Worm (Caenorhabditis elegans) whole organism, L4 larva: ENCODE results near the gene Y45G12C.1.
A peak's percentile ranks its signal among the peaks of the same experiment; 100 is the strongest.

Experiments
- daf-12 ChIP-seq: fragments of 150-350 bp; optimal IDR thresholded peaks from 2 replicates; lab custom pipeline; 2014; ENCODE audit warnings: missing biosample characterization, missing genetic modification reagents, missing genetic modification characterization
- egl-27 ChIP-seq: sonication (generic microtip); optimal IDR thresholded peaks from 3 replicates; lab custom pipeline; 2017; ENCODE audit warnings: missing biosample characterization, missing genetic modification reagents, missing genetic modification characterization
- lin-13 ChIP-seq: fragments of 150-350 bp; optimal IDR thresholded peaks from 2 replicates; lab custom pipeline; 2014; ENCODE audit warnings: missing biosample characterization, missing genetic modification reagents, missing genetic modification characterization
- lin-15B ChIP-seq: fragments of 150-350 bp; sonication (generic microtip); optimal IDR thresholded peaks from 3 replicates; lab custom pipeline; 2014; ENCODE audit warnings: missing biosample characterization, missing genetic modification characterization
- lin-39 ChIP-seq: fragments of 150-350 bp; optimal IDR thresholded peaks from 2 replicates; lab custom pipeline; 2014; ENCODE audit warnings: missing biosample characterization, missing genetic modification reagents, missing genetic modification characterization
- mxl-2 ChIP-seq: fragments of 200-800 bp; sonication (Bioruptor generic); conservative IDR thresholded peaks from 2 replicates; pipeline ENCODE4 v1.3.6; 2022; ENCODE audit warnings: missing genetic modification reagents, missing genetic modification characterization, missing compliant biosample characterization
- nhr-11 ChIP-seq: fragments of 150-350 bp; optimal IDR thresholded peaks from 2 replicates; lab custom pipeline; 2014; ENCODE audit warnings: missing biosample characterization, missing genetic modification characterization
- nhr-28 ChIP-seq: fragments of 150-350 bp; optimal IDR thresholded peaks from 2 replicates; lab custom pipeline; 2014; ENCODE audit warnings: missing biosample characterization, missing genetic modification characterization
- nhr-41 ChIP-seq: fragments of 200-800 bp; sonication (Bioruptor generic); IDR thresholded peaks from 2 replicates; pipeline ENCODE4 v1.3.6; 2022; ENCODE audit warnings: missing genetic modification reagents, missing genetic modification characterization, missing compliant biosample characterization
- nhr-76 ChIP-seq: fragments of 150-350 bp; optimal IDR thresholded peaks from 2 replicates; lab custom pipeline; 2014; ENCODE audit warnings: missing biosample characterization, missing genetic modification characterization
- saeg-2 ChIP-seq: fragments of 200-800 bp; sonication (Bioruptor generic); IDR thresholded peaks from 2 replicates; pipeline ENCODE4 v1.3.6; 2022; ENCODE audit warnings: missing genetic modification reagents, missing genetic modification characterization, missing compliant biosample characterization
- snpc-4 ChIP-seq: fragments of 150-350 bp; optimal IDR thresholded peaks from 2 replicates; lab custom pipeline; 2014; ENCODE audit warnings: missing biosample characterization, missing genetic modification characterization
- tag-97 ChIP-seq: fragments of 200-800 bp; sonication (Bioruptor generic); IDR thresholded peaks from 2 replicates; pipeline ENCODE4 v1.3.6; 2022; ENCODE audit warnings: missing genetic modification characterization, missing compliant biosample characterization

- TF ChIP-seq snpc-4 (no peak), mxl-2 (GFP tag; lab: Robert Waterston, UW) (no peak), lin-39 (tag; lab: Kevin White, UChicago) (no peak), nhr-76 (tag; lab: Kevin White, UChicago) (no peak), nhr-11 (tag; lab: Kevin White, UChicago) (no peak), tag-97 (no peak), egl-27 (tag; lab: Kevin White, UChicago) (no peak), saeg-2 (GFP tag; lab: Robert Waterston, UW) (no peak), nhr-28 (peak; percentile 95), nhr-41 (no peak), lin-15B (tag; lab: Kevin White, UChicago) (no peak), daf-12 (tag; lab: Kevin White, UChicago) (no peak), lin-13 (GFP tag; lab: Kevin White, UChicago) (no peak)
These were observed 52.0 kb downstream of the Y45G12C.1 start for ce11 chrV:2617499-2617898.
